Worm (Caenorhabditis elegans) whole organism, L3 larva: Measurements from ENCODE around the gene aat-8.

Experiments
- R02D3.7 ChIP-seq: fragments of 150-350 bp; optimal IDR thresholded peaks from 2 replicates; lab custom pipeline; 2014; ENCODE audit warnings: missing biosample characterization, missing genetic modification characterization
- ZK546.5 ChIP-seq: sonication (generic microtip); optimal IDR thresholded peaks from 2 replicates; lab custom pipeline; 2017; ENCODE audit warnings: missing biosample characterization, missing genetic modification characterization
- ama-1 ChIP-seq: fragments of 150-350 bp; optimal IDR thresholded peaks from 2 replicates; lab custom pipeline; 2018
- ceh-16 ChIP-seq: sonication (generic microtip); optimal IDR thresholded peaks from 2 replicates; lab custom pipeline; 2017; ENCODE audit warnings: missing biosample characterization, missing genetic modification characterization
- ceh-28 ChIP-seq: fragments of 150-350 bp; optimal IDR thresholded peaks from 2 replicates; lab custom pipeline; 2014; ENCODE audit warnings: missing biosample characterization, missing genetic modification reagents, missing genetic modification characterization
- ceh-82 ChIP-seq: fragments of 150-350 bp; optimal IDR thresholded peaks from 2 replicates; lab custom pipeline; 2014; ENCODE audit warnings: missing biosample characterization, missing genetic modification characterization
- ceh-9 ChIP-seq: sonication (generic microtip); optimal IDR thresholded peaks from 2 replicates; lab custom pipeline; 2018; ENCODE audit warnings: missing biosample characterization, missing genetic modification characterization
- daf-12 ChIP-seq: fragments of 150-350 bp; optimal IDR thresholded peaks from 2 replicates; lab custom pipeline; 2014; ENCODE audit warnings: missing biosample characterization, missing genetic modification reagents, missing genetic modification characterization
- egl-27 ChIP-seq: sonication (generic microtip); optimal IDR thresholded peaks from 4 replicates; lab custom pipeline; 2017; ENCODE audit warnings: missing biosample characterization, missing genetic modification reagents, missing genetic modification characterization
- egl-5 ChIP-seq: fragments of 150-350 bp; optimal IDR thresholded peaks from 2 replicates; lab custom pipeline; 2017; ENCODE audit warnings: missing biosample characterization, missing genetic modification reagents, missing genetic modification characterization, inconsistent platforms
- elt-1 ChIP-seq: fragments of 150-350 bp; optimal IDR thresholded peaks from 2 replicates; lab custom pipeline; 2014; ENCODE audit warnings: missing biosample characterization, missing genetic modification characterization
- elt-2 ChIP-seq: sonication (generic microtip); optimal IDR thresholded peaks from 2 replicates; lab custom pipeline; 2016; ENCODE audit warnings: missing genetic modification reagents, mild to moderate bottlenecking, missing genetic modification characterization, missing compliant biosample characterization
- elt-3 ChIP-seq, 3 experiments: fragments of 150-350 bp in 1 of 3; sonication (generic microtip) in 2 of 3; optimal IDR thresholded peaks; 2 replicates in 2 of 3; 4 replicates in 1 of 3; lab custom pipeline; 2014 to 2017; ENCODE audit warnings: missing biosample characterization in 3 of 3, missing genetic modification characterization in 3 of 3
- eor-1 ChIP-seq, 2 experiments: fragments of 150-350 bp; optimal IDR thresholded peaks; 2 replicates each; lab custom pipeline; 2014 to 2018; ENCODE audit warnings: missing biosample characterization in 2 of 2, missing genetic modification characterization in 2 of 2
- fkh-2 ChIP-seq: fragments of 150-350 bp; optimal IDR thresholded peaks from 2 replicates; lab custom pipeline; 2014; ENCODE audit warnings: missing biosample characterization, missing genetic modification reagents, missing genetic modification characterization
- hmg-11 ChIP-seq: sonication (generic microtip); optimal IDR thresholded peaks from 2 replicates; lab custom pipeline; 2016; ENCODE audit warnings: missing genetic modification characterization, missing compliant biosample characterization
- jun-1 ChIP-seq: fragments of 150-350 bp; optimal IDR thresholded peaks from 2 replicates; lab custom pipeline; 2014; ENCODE audit warnings: missing biosample characterization, missing genetic modification reagents, missing genetic modification characterization
- lin-15B ChIP-seq: fragments of 150-350 bp; optimal IDR thresholded peaks from 2 replicates; lab custom pipeline; 2014; ENCODE audit warnings: missing biosample characterization, missing genetic modification characterization
- lsy-12 ChIP-seq: sonication (generic microtip); optimal IDR thresholded peaks from 2 replicates; lab custom pipeline; 2016; ENCODE audit warnings: mild to moderate bottlenecking, missing genetic modification characterization, missing compliant biosample characterization
- mdl-1 ChIP-seq: fragments of 150-350 bp; optimal IDR thresholded peaks from 2 replicates; lab custom pipeline; 2014; ENCODE audit warnings: missing biosample characterization, missing genetic modification characterization
- nfya-1 ChIP-seq: sonication (generic microtip); optimal IDR thresholded peaks from 2 replicates; lab custom pipeline; 2017; ENCODE audit warnings: missing genetic modification characterization, mild to moderate bottlenecking, missing compliant biosample characterization, antibody characterized with exemption, moderate library complexity; ENCODE audit not compliant: insufficient read depth
- nhr-11 ChIP-seq: fragments of 150-350 bp; optimal IDR thresholded peaks from 2 replicates; lab custom pipeline; 2014; ENCODE audit warnings: missing biosample characterization, missing genetic modification characterization
- nhr-12 ChIP-seq: fragments of 150-350 bp; optimal IDR thresholded peaks from 2 replicates; lab custom pipeline; 2014; ENCODE audit warnings: missing biosample characterization, missing genetic modification characterization
- nhr-23 ChIP-seq: fragments of 150-350 bp; optimal IDR thresholded peaks from 2 replicates; lab custom pipeline; 2014; ENCODE audit warnings: missing biosample characterization, missing genetic modification reagents, missing genetic modification characterization
- nhr-237 ChIP-seq: fragments of 150-350 bp; optimal IDR thresholded peaks from 2 replicates; lab custom pipeline; 2014; ENCODE audit warnings: missing biosample characterization, missing genetic modification characterization
- nhr-25 ChIP-seq: sonication (generic microtip); optimal IDR thresholded peaks from 2 replicates; lab custom pipeline; 2017; ENCODE audit warnings: missing biosample characterization, missing genetic modification characterization
- nhr-28 ChIP-seq: fragments of 150-350 bp; optimal IDR thresholded peaks from 2 replicates; lab custom pipeline; 2014; ENCODE audit warnings: missing biosample characterization, missing genetic modification characterization
- nhr-67 ChIP-seq: fragments of 150-350 bp; optimal IDR thresholded peaks from 2 replicates; lab custom pipeline; 2014; ENCODE audit warnings: missing biosample characterization, missing genetic modification characterization
- nhr-76 ChIP-seq: fragments of 150-350 bp; sonication (generic microtip); optimal IDR thresholded peaks from 5 replicates; lab custom pipeline; 2014; ENCODE audit warnings: missing biosample characterization, missing genetic modification characterization
- nhr-77 ChIP-seq: fragments of 150-350 bp; optimal IDR thresholded peaks from 2 replicates; lab custom pipeline; 2014; ENCODE audit warnings: missing biosample characterization, missing genetic modification characterization
- pha-4 ChIP-seq: fragments of 150-350 bp; optimal IDR thresholded peaks from 2 replicates; lab custom pipeline; 2014; ENCODE audit warnings: missing biosample characterization, missing genetic modification reagents, missing genetic modification characterization
- skn-1 ChIP-seq: fragments of 150-350 bp; optimal IDR thresholded peaks from 2 replicates; lab custom pipeline; 2014; ENCODE audit warnings: missing biosample characterization, missing genetic modification characterization
- snpc-4 ChIP-seq: fragments of 150-350 bp; optimal IDR thresholded peaks from 2 replicates; lab custom pipeline; 2014; ENCODE audit warnings: missing biosample characterization, missing genetic modification characterization
- tbx-2 ChIP-seq: sonication (generic microtip); optimal IDR thresholded peaks from 2 replicates; lab custom pipeline; 2016; ENCODE audit warnings: mild to moderate bottlenecking, missing genetic modification characterization, missing compliant biosample characterization
- unc-39 ChIP-seq: sonication (generic microtip); optimal IDR thresholded peaks from 4 replicates; lab custom pipeline; 2017; ENCODE audit warnings: missing biosample characterization, missing genetic modification characterization
- ztf-11 ChIP-seq: fragments of 150-350 bp; optimal IDR thresholded peaks from 2 replicates; lab custom pipeline; 2014; ENCODE audit warnings: missing biosample characterization, missing genetic modification characterization
- ztf-4 ChIP-seq: fragments of 150-350 bp; optimal IDR thresholded peaks from 2 replicates; lab custom pipeline; 2014; ENCODE audit warnings: missing biosample characterization, missing genetic modification characterization

The aat-8 gene

DNA sequence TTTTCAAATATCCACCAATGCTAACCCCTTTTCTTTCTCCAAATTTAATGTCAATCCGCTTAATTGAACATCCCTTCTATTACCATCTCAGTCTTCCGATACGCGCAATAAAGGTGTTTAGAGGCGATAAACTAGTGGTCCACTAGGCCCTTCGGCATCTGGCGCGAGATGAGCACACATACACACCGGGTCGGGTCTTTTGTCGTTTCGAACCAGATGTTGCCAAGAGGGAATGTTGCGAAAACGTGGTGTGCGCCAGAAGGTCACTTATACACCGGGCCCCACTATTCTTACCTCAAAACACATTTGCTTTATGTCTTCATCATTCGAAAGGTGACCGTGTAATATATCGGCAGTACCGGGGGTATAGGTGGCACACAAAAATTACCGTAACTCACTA lies 20.8 kb downstream of the aat-8 start:
- no peak for TF ChIP-seq nhr-67 (tag; lab: Kevin White, UChicago)
- TF ChIP-seq ama-1 = no peak
- no peak for TF ChIP-seq tbx-2
- no peak for TF ChIP-seq eor-1 (tag; optimal IDR thresholded peaks at IDR 0.05; lab: Kevin White, UChicago)
- no peak for TF ChIP-seq elt-2 (tag; lab: Kevin White, UChicago)
- TF ChIP-seq ceh-9 (tag; lab: Kevin White, UChicago) = no peak
- TF ChIP-seq ceh-28 (tag; lab: Kevin White, UChicago) = no peak
- TF ChIP-seq skn-1 (tag; lab: Kevin White, UChicago) = no peak
- TF ChIP-seq R02D3.7 (tag; lab: Kevin White, UChicago) = no peak
- no peak for TF ChIP-seq lin-15B (tag; lab: Kevin White, UChicago)
- TF ChIP-seq nhr-76 (tag; lab: Kevin White, UChicago) = no peak
- no peak for TF ChIP-seq egl-5 (tag; lab: Kevin White, UChicago)
- TF ChIP-seq pha-4 (tag; lab: Kevin White, UChicago) = no peak
- TF ChIP-seq, all 47 proteins: peak for 0

ce11 chrIV:3843019-3843527 lies 21.8 kb downstream of the aat-8 start:
- TF ChIP-seq jun-1 (tag; lab: Kevin White, UChicago) (no peak), nhr-12 (tag; lab: Kevin White, UChicago) (no peak), egl-27 (no peak), skn-1 (tag; lab: Kevin White, UChicago) (no peak), hmg-11 (tag; lab: Kevin White, UChicago) (no peak), egl-5 (tag; lab: Kevin White, UChicago) (no peak)
- TF ChIP-seq, all 47 proteins: peak for 0

DNA sequence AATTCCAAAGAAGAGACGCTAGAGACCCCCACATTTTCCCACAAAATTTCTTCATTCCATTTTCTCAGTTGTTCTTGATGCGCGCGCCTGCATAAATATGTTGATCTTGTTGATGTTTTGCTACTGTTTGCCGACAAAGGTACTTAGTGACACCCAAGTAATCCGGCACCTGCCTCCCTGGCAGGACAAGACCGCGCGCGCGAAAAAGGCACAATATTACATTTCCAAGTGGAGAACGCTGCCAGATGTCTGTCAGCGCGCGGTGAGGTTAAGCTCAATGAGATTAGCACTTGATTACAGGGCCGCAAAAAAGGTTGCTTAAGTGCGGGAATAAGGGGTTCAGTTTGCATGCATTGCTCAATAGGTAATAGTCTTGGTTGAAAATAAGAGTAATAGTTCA lies 23.2 kb downstream of the aat-8 start:
- TF ChIP-seq ceh-16 = no peak
- no peak for TF ChIP-seq fkh-2 (tag; lab: Kevin White, UChicago)
- TF ChIP-seq nhr-11 (tag; lab: Kevin White, UChicago) = no peak
- TF ChIP-seq nhr-12 (tag; lab: Kevin White, UChicago) = no peak
- no peak for TF ChIP-seq ztf-11 (tag; lab: Kevin White, UChicago)
- TF ChIP-seq elt-1 (tag; lab: Kevin White, UChicago) = no peak
- TF ChIP-seq ZK546.5 = no peak
- TF ChIP-seq snpc-4 = no peak
- no peak for TF ChIP-seq nhr-28 (tag; lab: Kevin White, UChicago)
- no peak for TF ChIP-seq lin-15B (tag; lab: Kevin White, UChicago)
- no peak for TF ChIP-seq nfya-1 (tag; lab: Kevin White, UChicago)
- TF ChIP-seq nhr-23 = no peak
- TF ChIP-seq lsy-12 (tag; lab: Kevin White, UChicago) = no peak
- no peak for TF ChIP-seq nhr-67 (tag; lab: Kevin White, UChicago)

ce11 chrIV:3840480-3840879 lies 24.4 kb downstream of the aat-8 start:
- no peak for TF ChIP-seq ZK546.5
- no peak for TF ChIP-seq lsy-12 (tag; lab: Kevin White, UChicago)
- no peak for TF ChIP-seq snpc-4
- TF ChIP-seq nhr-237 (tag; lab: Kevin White, UChicago) = no peak
- TF ChIP-seq ceh-82 (tag; lab: Kevin White, UChicago) = no peak
- TF ChIP-seq ztf-11 (tag; lab: Kevin White, UChicago) = no peak
- TF ChIP-seq pha-4 (tag; lab: Kevin White, UChicago) = no peak
- TF ChIP-seq jun-1 (tag; lab: Kevin White, UChicago) = no peak
- no peak for TF ChIP-seq unc-39 (tag; lab: Kevin White, UChicago)

DNA sequence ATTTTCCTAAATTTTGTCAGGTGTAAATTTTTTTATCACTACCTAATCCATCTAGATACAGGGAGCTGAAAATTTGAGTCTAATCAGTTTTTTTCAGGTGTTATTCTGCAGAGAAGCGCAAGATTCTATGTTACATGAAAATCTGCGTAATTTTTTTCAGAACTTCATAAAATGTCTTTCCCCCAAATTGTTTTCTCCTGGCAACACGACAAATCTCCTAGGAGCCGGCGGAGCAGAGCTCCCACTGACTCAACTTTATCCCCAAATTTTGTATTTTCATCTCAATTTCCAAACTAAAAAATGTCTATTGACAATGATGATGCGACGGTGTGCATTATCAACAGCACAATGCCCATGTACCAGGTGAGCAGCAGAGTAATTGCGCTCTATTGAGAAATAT lies 25.4 kb downstream of the aat-8 start, which contains the start of gene F28F9.2:
TSS of gene F28F9.2 (plus strand) at position 301 of the 400 bp plus-strand sequence.
- TF ChIP-seq ceh-9 (tag; lab: Kevin White, UChicago) (no peak), daf-12 (tag; lab: Kevin White, UChicago) (no peak), nhr-237 (tag; lab: Kevin White, UChicago) (no peak), nhr-25 (no peak), snpc-4 (no peak), elt-3 (tag; optimal IDR thresholded peaks at IDR 0.05; lab: Kevin White, UChicago) (no peak), mdl-1 (tag; lab: Kevin White, UChicago) (no peak), nhr-28 (tag; lab: Kevin White, UChicago) (no peak), nhr-77 (tag; lab: Kevin White, UChicago) (no peak), tbx-2 (no peak), jun-1 (tag; lab: Kevin White, UChicago) (no peak), nhr-12 (tag; lab: Kevin White, UChicago) (no peak), skn-1 (tag; lab: Kevin White, UChicago) (no peak), ztf-4 (tag; lab: Kevin White, UChicago) (no peak), nhr-76 (tag; lab: Kevin White, UChicago) (no peak)
